Fruit fly (Drosophila melanogaster) whole organism, prepupa: ENCODE measurements around the gene spn-E.

Source experiments
- Blimp-1 ChIP-seq: fragments of 200-800 bp; sonication (Bioruptor generic); optimal IDR thresholded peaks from 3 replicates; lab custom pipeline; 2017; ENCODE audit warnings: missing biosample characterization, missing genetic modification characterization, mild to moderate bottlenecking, moderate library complexity, missing genetic modification reagents
- CG10631 ChIP-seq: fragments of 200-800 bp; sonication (Bioruptor generic); optimal IDR thresholded peaks from 2 replicates; lab custom pipeline; 2016; ENCODE audit warnings: missing biosample characterization, missing genetic modification characterization
- CG10669 ChIP-seq: fragments of 200-800 bp; sonication (Bioruptor generic); optimal IDR thresholded peaks from 3 replicates; lab custom pipeline; 2018; ENCODE audit warnings: missing biosample characterization, mild to moderate bottlenecking, missing genetic modification characterization, moderate library complexity
- CG11294 ChIP-seq: fragments of 200-800 bp; sonication (Bioruptor generic); IDR thresholded peaks from 2 replicates; pipeline ENCODE4 v1.3.6; 2022; ENCODE audit warnings: missing biosample characterization, missing genetic modification characterization
- CG11902 ChIP-seq: fragments of 200-800 bp; sonication (Bioruptor generic); optimal IDR thresholded peaks from 3 replicates; lab custom pipeline; 2016; ENCODE audit warnings: missing biosample characterization, missing genetic modification characterization
- CG15336 ChIP-seq: fragments of 200-800 bp; sonication (Bioruptor generic); IDR thresholded peaks from 2 replicates; pipeline ENCODE4 v1.3.6; 2022; ENCODE audit warnings: missing biosample characterization, missing genetic modification characterization
- CG1621 ChIP-seq: fragments of 200-800 bp; sonication (Bioruptor generic); optimal IDR thresholded peaks from 3 replicates; lab custom pipeline; 2018; ENCODE audit warnings: missing biosample characterization, mild to moderate bottlenecking, missing genetic modification characterization
- CG16779 ChIP-seq: fragments of 200-800 bp; sonication (Bioruptor generic); optimal IDR thresholded peaks from 3 replicates; lab custom pipeline; 2017; ENCODE audit warnings: missing biosample characterization, mild to moderate bottlenecking, missing genetic modification characterization
- CG3032 ChIP-seq: fragments of 200-800 bp; optimal IDR thresholded peaks from 2 replicates; lab custom pipeline; 2019; ENCODE audit warnings: missing biosample characterization, mild to moderate bottlenecking, missing genetic modification characterization, moderate library complexity
- CG31627 ChIP-seq: fragments of 200-800 bp; sonication (Bioruptor generic); optimal IDR thresholded peaks from 3 replicates; lab custom pipeline; 2016; ENCODE audit warnings: missing biosample characterization, missing genetic modification characterization
- CG32006 ChIP-seq: fragments of 200-800 bp; sonication (Bioruptor generic); optimal IDR thresholded peaks from 3 replicates; lab custom pipeline; 2017; ENCODE audit warnings: missing biosample characterization, mild to moderate bottlenecking, missing genetic modification characterization
- CG34406 ChIP-seq: fragments of 200-800 bp; sonication (Bioruptor generic); optimal IDR thresholded peaks from 3 replicates; lab custom pipeline; 2016; ENCODE audit warnings: missing biosample characterization, missing genetic modification characterization
- CG3919 ChIP-seq: fragments of 200-800 bp; sonication (Bioruptor generic); optimal IDR thresholded peaks from 3 replicates; lab custom pipeline; 2016; ENCODE audit warnings: missing biosample characterization, missing genetic modification characterization
- CG4318 ChIP-seq: fragments of 200-800 bp; sonication (Bioruptor generic); optimal IDR thresholded peaks from 3 replicates; lab custom pipeline; 2017; ENCODE audit warnings: missing biosample characterization, mild to moderate bottlenecking, missing genetic modification characterization
- CG6163 ChIP-seq: fragments of 200-800 bp; sonication (Bioruptor generic); IDR thresholded peaks from 3 replicates; pipeline ENCODE4 v1.3.6; 2022; ENCODE audit warnings: missing biosample characterization, missing genetic modification characterization
- CG6276 ChIP-seq: fragments of 200-800 bp; sonication (Bioruptor generic); optimal IDR thresholded peaks from 2 replicates; lab custom pipeline; 2017; ENCODE audit warnings: missing biosample characterization, mild to moderate bottlenecking, missing genetic modification characterization
- CG6792 ChIP-seq: fragments of 200-800 bp; sonication (Bioruptor generic); optimal IDR thresholded peaks from 3 replicates; lab custom pipeline; 2016; ENCODE audit warnings: missing biosample characterization, missing genetic modification characterization
- CG6854 ChIP-seq: fragments of 200-800 bp; sonication (Bioruptor generic); optimal IDR thresholded peaks from 2 replicates; lab custom pipeline; 2017; ENCODE audit warnings: missing biosample characterization, mild to moderate bottlenecking, missing genetic modification characterization
- CG7368 ChIP-seq: fragments of 200-800 bp; sonication (Bioruptor generic); optimal IDR thresholded peaks from 3 replicates; lab custom pipeline; 2016; ENCODE audit warnings: missing biosample characterization, missing genetic modification characterization
- CG8119 ChIP-seq: fragments of 200-800 bp; sonication (Bioruptor generic); IDR thresholded peaks from 3 replicates; pipeline ENCODE4 v1.3.6; 2022; ENCODE audit warnings: missing biosample characterization, missing genetic modification characterization
- CG8319 ChIP-seq: fragments of 200-800 bp; sonication (Bioruptor generic); optimal IDR thresholded peaks from 3 replicates; lab custom pipeline; 2016; ENCODE audit warnings: missing biosample characterization, missing genetic modification characterization
- CG8632 ChIP-seq: fragments of 200-800 bp; sonication (Bioruptor generic); optimal IDR thresholded peaks from 3 replicates; lab custom pipeline; 2016; ENCODE audit warnings: missing biosample characterization, missing genetic modification characterization
- CG9139 ChIP-seq: fragments of 200-800 bp; sonication (Bioruptor generic); optimal IDR thresholded peaks from 3 replicates; lab custom pipeline; 2017; ENCODE audit warnings: missing biosample characterization, mild to moderate bottlenecking, missing genetic modification characterization
- Eip93F ChIP-seq: fragments of 200-800 bp; sonication (Bioruptor generic); optimal IDR thresholded peaks from 2 replicates; lab custom pipeline; 2016; ENCODE audit warnings: missing biosample characterization, mild to moderate bottlenecking, missing genetic modification characterization
- Ets21C ChIP-seq: fragments of 200-800 bp; sonication (Bioruptor generic); optimal IDR thresholded peaks from 3 replicates; lab custom pipeline; 2016; ENCODE audit warnings: missing biosample characterization, missing genetic modification characterization
- Ets96B ChIP-seq: fragments of 200-800 bp; optimal IDR thresholded peaks from 2 replicates; lab custom pipeline; 2019; ENCODE audit warnings: missing biosample characterization, mild to moderate bottlenecking, missing genetic modification characterization, moderate library complexity
- Gug ChIP-seq: fragments of 200-800 bp; sonication (Bioruptor generic); IDR thresholded peaks from 2 replicates; pipeline ENCODE4 v1.3.6; 2022; ENCODE audit warnings: missing biosample characterization, missing genetic modification characterization
- Hr38 ChIP-seq: sonication (Bioruptor generic); optimal IDR thresholded peaks from 2 replicates; lab custom pipeline; 2016; ENCODE audit warnings: missing biosample characterization, missing genetic modification characterization
- Hr39 ChIP-seq: fragments of 200-800 bp; sonication (Bioruptor generic); optimal IDR thresholded peaks from 2 replicates; lab custom pipeline; 2016; ENCODE audit warnings: missing biosample characterization, missing genetic modification characterization
- Hr4 ChIP-seq: fragments of 200-800 bp; sonication (Bioruptor generic); optimal IDR thresholded peaks from 3 replicates; lab custom pipeline; 2016; ENCODE audit warnings: missing biosample characterization, missing genetic modification characterization
- Lpt ChIP-seq: fragments of 200-800 bp; sonication (Bioruptor generic); optimal IDR thresholded peaks from 3 replicates; lab custom pipeline; 2016; ENCODE audit warnings: missing biosample characterization, missing genetic modification characterization
- OdsH ChIP-seq: fragments of 200-800 bp; sonication (Bioruptor generic); optimal IDR thresholded peaks from 3 replicates; lab custom pipeline; 2016; ENCODE audit warnings: missing biosample characterization, missing genetic modification characterization
- Smox ChIP-seq: fragments of 200-800 bp; sonication (Bioruptor generic); optimal IDR thresholded peaks from 3 replicates; lab custom pipeline; 2016; ENCODE audit warnings: missing biosample characterization, missing genetic modification characterization
- Sox102F ChIP-seq: fragments of 200-800 bp; sonication (Bioruptor generic); optimal IDR thresholded peaks from 2 replicates; lab custom pipeline; 2016; ENCODE audit warnings: missing biosample characterization, mild to moderate bottlenecking, missing genetic modification characterization
- Sox14 ChIP-seq: fragments of 200-800 bp; sonication (Bioruptor generic); optimal IDR thresholded peaks from 3 replicates; lab custom pipeline; 2016; ENCODE audit warnings: missing biosample characterization, missing genetic modification characterization
- Sox15 ChIP-seq: fragments of 200-800 bp; sonication (Bioruptor generic); optimal IDR thresholded peaks from 3 replicates; lab custom pipeline; 2016; ENCODE audit warnings: missing biosample characterization, missing genetic modification characterization
- acj6 ChIP-seq: fragments of 200-800 bp; sonication (Bioruptor generic); optimal IDR thresholded peaks from 3 replicates; lab custom pipeline; 2016; ENCODE audit warnings: missing biosample characterization, missing genetic modification characterization
- cyc ChIP-seq: fragments of 200-800 bp; sonication (Bioruptor generic); optimal IDR thresholded peaks from 3 replicates; lab custom pipeline; 2016; ENCODE audit warnings: missing biosample characterization, missing genetic modification characterization
- dac ChIP-seq: fragments of 200-800 bp; sonication (Bioruptor generic); optimal IDR thresholded peaks from 2 replicates; lab custom pipeline; 2017; ENCODE audit warnings: missing biosample characterization, mild to moderate bottlenecking, missing genetic modification characterization
- dsx ChIP-seq: fragments of 200-800 bp; optimal IDR thresholded peaks from 3 replicates; lab custom pipeline; 2019; ENCODE audit warnings: missing biosample characterization, mild to moderate bottlenecking, missing genetic modification characterization, moderate library complexity; ENCODE audit not compliant: poor library complexity, severe bottlenecking
- eg ChIP-seq: fragments of 200-800 bp; sonication (Bioruptor generic); IDR thresholded peaks from 3 replicates; pipeline ENCODE4 v1.3.6; 2022; ENCODE audit warnings: missing biosample characterization, missing genetic modification characterization
- fd59A ChIP-seq: fragments of 200-800 bp; sonication (Bioruptor generic); optimal IDR thresholded peaks from 2 replicates; lab custom pipeline; 2017; ENCODE audit warnings: missing biosample characterization, mild to moderate bottlenecking, missing genetic modification characterization, missing genetic modification reagents
- fd85E ChIP-seq: fragments of 200-800 bp; sonication (Bioruptor generic); optimal IDR thresholded peaks from 3 replicates; lab custom pipeline; 2016; ENCODE audit warnings: missing biosample characterization, missing genetic modification characterization
- fkh ChIP-seq: fragments of 200-800 bp; sonication (Bioruptor generic); optimal IDR thresholded peaks from 3 replicates; lab custom pipeline; 2017; ENCODE audit warnings: missing biosample characterization, mild to moderate bottlenecking, missing genetic modification characterization, moderate library complexity
- lz ChIP-seq: fragments of 200-800 bp; sonication (Bioruptor generic); optimal IDR thresholded peaks from 3 replicates; lab custom pipeline; 2016; ENCODE audit warnings: missing biosample characterization, missing genetic modification characterization
- net ChIP-seq: fragments of 200-800 bp; sonication (Bioruptor generic); optimal IDR thresholded peaks from 3 replicates; lab custom pipeline; 2016; ENCODE audit warnings: missing biosample characterization, missing genetic modification characterization
- pdm3 ChIP-seq: fragments of 200-800 bp; sonication (Bioruptor generic); optimal IDR thresholded peaks from 3 replicates; lab custom pipeline; 2016; ENCODE audit warnings: missing biosample characterization, missing genetic modification characterization
- salr ChIP-seq, 2 experiments: fragments of 200-800 bp; sonication (Bioruptor generic); optimal IDR thresholded peaks; 3 replicates each; lab custom pipeline; 2016 to 2018; ENCODE audit warnings: missing biosample characterization in 2 of 2, missing genetic modification characterization in 2 of 2, mild to moderate bottlenecking in 1 of 2
- spab ChIP-seq: fragments of 200-800 bp; sonication (Bioruptor generic); optimal IDR thresholded peaks from 2 replicates; lab custom pipeline; 2017; ENCODE audit warnings: missing biosample characterization, mild to moderate bottlenecking, missing genetic modification characterization, missing genetic modification reagents
- ss ChIP-seq, 2 experiments: fragments of 200-800 bp; sonication (Bioruptor generic); optimal IDR thresholded peaks; 2 replicates in 1 of 2; 3 replicates in 1 of 2; lab custom pipeline; 2017 to 2018; ENCODE audit warnings: mild to moderate bottlenecking in 2 of 2, missing biosample characterization in 2 of 2, missing genetic modification characterization in 2 of 2, moderate library complexity in 1 of 2
- svp ChIP-seq: fragments of 200-800 bp; sonication (Bioruptor generic); peaks from one replicate; lab custom pipeline; 2016; ENCODE audit warnings: missing biosample characterization, missing genetic modification characterization
- vri ChIP-seq: fragments of 200-800 bp; sonication (Bioruptor generic); optimal IDR thresholded peaks from 3 replicates; lab custom pipeline; 2016; ENCODE audit warnings: missing biosample characterization, mild to moderate bottlenecking, missing genetic modification characterization

Gene spn-E

DNA sequence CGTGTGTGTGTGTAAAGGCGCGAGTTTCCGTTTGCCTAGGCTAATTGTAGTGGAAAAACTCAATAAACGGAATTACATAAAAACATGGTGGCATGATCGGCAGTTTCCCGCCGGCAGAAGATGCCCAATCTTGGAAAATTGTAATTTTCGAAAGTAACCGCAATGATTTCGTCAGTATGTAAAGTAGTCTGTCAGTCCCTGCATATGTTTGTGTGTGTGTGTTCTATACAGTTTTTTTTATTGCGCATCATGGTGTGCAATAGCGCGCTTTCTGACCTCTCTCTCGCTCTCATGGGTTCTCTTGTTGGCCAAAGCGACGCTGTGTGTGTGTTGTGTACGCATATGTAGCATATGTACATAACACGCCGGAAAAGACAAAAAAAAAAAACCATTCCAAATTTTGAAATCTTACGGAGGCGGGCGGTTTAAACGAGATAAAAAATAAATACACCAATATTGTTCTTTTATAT is 42.9 kb upstream of the spn-E start:
- TF ChIP-seq CG10631 (GFP tag; lab: Kevin White, UChicago) (no peak), dsx (GFP tag; lab: Kevin White, UChicago) (no peak), Ets21C (no peak), CG10669 (peak; percentile 39), Eip93F (no peak), CG31627 (GFP tag; lab: Kevin White, UChicago) (no peak), CG6854 (GFP tag; lab: Kevin White, UChicago) (peak; percentile 47), Hr39 (GFP tag; lab: Kevin White, UChicago) (no peak), CG16779 (tag; lab: Kevin White, UChicago) (no peak), CG8632 (GFP tag; lab: Kevin White, UChicago) (no peak), CG11294 (GFP tag; lab: Robert Waterston, UW) (no peak), pdm3 (GFP tag; lab: Kevin White, UChicago) (no peak), CG32006 (GFP tag; lab: Kevin White, UChicago) (no peak), Smox (GFP tag; lab: Kevin White, UChicago) (no peak), CG3919 (GFP tag; lab: Kevin White, UChicago) (peak; percentile 47), ss (GFP tag; optimal IDR thresholded peaks at IDR 0.05; lab: Kevin White, UChicago) (peak in 1 of 2 experiments; percentile 68), CG9139 (GFP tag; lab: Kevin White, UChicago) (no peak), spab (no peak), lz (GFP tag; lab: Kevin White, UChicago) (no peak), Hr38 (GFP tag; lab: Kevin White, UChicago) (no peak), cyc (GFP tag; lab: Kevin White, UChicago) (no peak), fkh (GFP tag; lab: Kevin White, UChicago) (peak; percentile 95), svp (GFP tag; lab: Kevin White, UChicago) (no peak), CG8319 (GFP tag; lab: Kevin White, UChicago) (no peak), Ets96B (tag; lab: Kevin White, UChicago) (peak; percentile 38), CG6276 (GFP tag; lab: Kevin White, UChicago) (no peak), vri (GFP tag; lab: Kevin White, UChicago) (peak; percentile 61), salr (GFP tag; optimal IDR thresholded peaks at IDR 0.05; lab: Kevin White, UChicago) (peak in 1 of 2 experiments; percentile 11), Blimp-1 (GFP tag; lab: Kevin White, UChicago) (no peak), Hr4 (GFP tag; lab: Kevin White, UChicago) (no peak), CG7368 (GFP tag; lab: Kevin White, UChicago) (no peak), CG6792 (peak; percentile 14), Sox14 (GFP tag; lab: Kevin White, UChicago) (peak; percentile 40), CG3032 (tag; lab: Kevin White, UChicago) (no peak), CG6163 (GFP tag; lab: Robert Waterston, UW) (peak; percentile 51; the same call in 1 of the 3 replicates), acj6 (GFP tag; lab: Kevin White, UChicago) (peak; percentile 9), Lpt (GFP tag; lab: Kevin White, UChicago) (peak; percentile 64), Sox102F (GFP tag; lab: Kevin White, UChicago) (no peak), fd85E (GFP tag; lab: Kevin White, UChicago) (no peak), Gug (GFP tag; lab: Robert Waterston, UW) (no peak), CG11902 (GFP tag; lab: Kevin White, UChicago) (no peak), dac (GFP tag; lab: Kevin White, UChicago) (no peak), CG15336 (GFP tag; lab: Robert Waterston, UW) (peak; percentile 35; the same call in 1 of the 2 replicates), OdsH (GFP tag; lab: Kevin White, UChicago) (no peak), fd59A (no peak), Sox15 (GFP tag; lab: Kevin White, UChicago) (no peak), CG8119 (0 out of 3 replicates have a peak, but pooled peaks have one; percentile 14), net (GFP tag; lab: Kevin White, UChicago) (peak; percentile 28), CG4318 (GFP tag; lab: Kevin White, UChicago) (no peak), CG34406 (GFP tag; lab: Kevin White, UChicago) (peak; percentile 37), eg (GFP tag; lab: Robert Waterston, UW) (no peak; the same call in 2 of the 3 replicates), CG1621 (tag; lab: Kevin White, UChicago) (peak; percentile 68)
